Worm (Caenorhabditis elegans): Measurements from ENCODE around the gene srbc-2.

srbc-2 gene

DNA sequence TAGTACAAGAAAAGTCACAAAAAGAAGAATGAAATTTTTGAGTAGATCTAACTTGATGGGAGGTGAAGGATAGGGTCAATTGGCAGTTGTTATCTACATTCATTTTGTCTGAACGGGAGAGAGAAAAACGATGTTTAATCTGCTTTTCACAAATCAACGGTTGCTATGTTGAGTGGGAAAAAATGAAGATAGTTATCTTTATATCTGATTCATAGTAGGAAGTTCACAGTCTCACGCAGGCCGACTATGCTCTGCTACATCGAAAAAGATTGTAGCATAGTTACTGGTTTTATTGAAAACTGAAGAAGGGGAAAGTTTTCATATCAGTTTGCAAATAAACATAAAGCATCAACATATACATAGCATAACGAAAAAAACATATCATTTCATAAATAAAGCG lies 21.3 kb downstream of the srbc-2 start:
- TF ChIP-seq cog-1 (tag; optimal IDR thresholded peaks at IDR 0.05) (no peak), ztf-29 (GFP tag; IDR thresholded peaks at IDR 0.05) (no peak), T22C8.4 (GFP tag; IDR thresholded peaks at IDR 0.05) (no peak), tab-1 (GFP tag; IDR thresholded peaks at IDR 0.05) (no peak), ztf-23 (GFP tag; IDR thresholded peaks at IDR 0.05) (no peak), klf-2 (GFP tag; conservative IDR thresholded peaks at IDR 0.05) (no peak), med-1 (GFP tag; optimal IDR thresholded peaks at IDR 0.05; ENCODE audit: insufficient read depth) (no peak), ref-1 (GFP tag; conservative IDR thresholded peaks at IDR 0.05) (no peak), flt-1 (GFP tag; IDR thresholded peaks at IDR 0.05) (no peak)

DNA sequence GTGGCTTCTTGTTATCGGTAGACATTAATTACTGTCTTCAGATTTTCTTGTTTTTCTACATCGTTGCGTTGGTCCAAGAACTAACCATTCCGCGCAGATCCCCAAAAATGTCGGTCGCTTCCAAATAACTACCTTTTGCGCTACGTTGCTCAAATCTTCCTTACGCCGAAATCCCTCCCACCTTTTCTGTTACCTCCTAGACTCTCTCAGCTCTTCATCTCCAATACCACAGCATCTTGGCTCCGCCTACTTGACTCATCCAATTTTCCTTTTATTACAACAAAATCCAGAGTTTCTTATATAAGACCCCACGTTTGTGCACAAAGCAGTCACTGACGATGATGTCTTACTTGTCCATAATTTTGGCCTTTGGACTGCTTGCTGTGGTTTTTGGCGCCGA lies 23.9 kb downstream of the srbc-2 start, which contains the start of gene C17B7.12:
Gene C17B7.12 (plus strand): TSS at position 301 of the 400 bp plus-strand sequence.
- no peak for TF ChIP-seq cog-1 (tag; optimal IDR thresholded peaks at IDR 0.05)
- no peak for TF ChIP-seq ztf-29 (GFP tag; IDR thresholded peaks at IDR 0.05)
- TF ChIP-seq ztf-23 (GFP tag; IDR thresholded peaks at IDR 0.05): no peak
- no peak for TF ChIP-seq T22C8.4 (GFP tag; IDR thresholded peaks at IDR 0.05)
- TF ChIP-seq klf-2 (GFP tag; conservative IDR thresholded peaks at IDR 0.05): no peak
- no peak for TF ChIP-seq tab-1 (GFP tag; IDR thresholded peaks at IDR 0.05)
- TF ChIP-seq flt-1 (GFP tag; IDR thresholded peaks at IDR 0.05): no peak
- no peak for TF ChIP-seq ref-1 (GFP tag; conservative IDR thresholded peaks at IDR 0.05)
- TF ChIP-seq med-1 (GFP tag; optimal IDR thresholded peaks at IDR 0.05; ENCODE audit: insufficient read depth): no peak

DNA sequence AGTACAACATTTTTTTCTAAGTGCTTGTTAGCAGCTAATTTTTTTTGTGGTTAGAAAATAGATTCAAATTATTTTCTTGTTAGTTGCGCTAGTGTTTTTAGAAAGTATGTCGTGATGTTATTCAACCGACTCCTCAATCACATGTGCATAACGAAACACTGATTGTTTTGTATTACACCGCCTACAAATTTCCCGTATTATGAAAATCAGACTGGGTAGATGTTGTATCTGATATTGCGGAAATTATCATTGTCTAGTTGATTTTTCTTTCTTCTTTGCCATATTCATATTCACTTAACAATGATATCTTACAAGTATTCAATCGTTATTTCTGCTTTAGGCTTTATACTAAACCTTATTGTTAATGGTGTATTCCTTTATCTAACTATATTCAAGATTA lies 25.6 kb downstream of the srbc-2 start, which contains the start of gene str-63:
Gene str-63 (plus strand): TSS at position 301 of the 400 bp plus-strand sequence.
- TF ChIP-seq cog-1 (tag; optimal IDR thresholded peaks at IDR 0.05) (no peak), ztf-23 (GFP tag; IDR thresholded peaks at IDR 0.05) (no peak), flt-1 (GFP tag; IDR thresholded peaks at IDR 0.05) (no peak), ref-1 (GFP tag; conservative IDR thresholded peaks at IDR 0.05) (no peak), T22C8.4 (GFP tag; IDR thresholded peaks at IDR 0.05) (no peak), klf-2 (GFP tag; conservative IDR thresholded peaks at IDR 0.05) (no peak), ztf-29 (GFP tag; IDR thresholded peaks at IDR 0.05) (no peak), med-1 (GFP tag; optimal IDR thresholded peaks at IDR 0.05; ENCODE audit: insufficient read depth) (no peak), tab-1 (GFP tag; IDR thresholded peaks at IDR 0.05) (no peak)

DNA sequence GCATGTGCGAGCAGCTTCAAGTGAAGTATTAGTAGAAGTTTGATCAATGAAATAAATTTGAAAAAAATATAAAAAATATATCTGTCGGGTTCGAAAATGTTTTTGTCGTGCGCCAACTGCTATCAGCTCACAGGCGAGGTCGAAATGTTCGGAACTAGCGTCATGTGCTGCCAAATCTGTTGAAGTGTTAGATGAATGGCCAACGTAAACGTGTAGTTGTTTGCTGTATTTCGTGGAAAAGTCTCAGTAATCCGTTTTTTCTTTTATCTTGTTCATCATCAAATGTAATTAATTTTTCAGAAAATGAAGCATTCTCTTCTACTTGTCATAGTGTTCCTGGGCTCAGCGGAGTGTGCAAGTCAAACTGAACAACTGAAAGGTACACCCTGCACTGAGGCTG lies 27.0 kb downstream of the srbc-2 start, which contains the start of gene C17B7.15:
Gene C17B7.15 (plus strand): TSS at position 301 of the 400 bp plus-strand sequence.
- TF ChIP-seq ztf-29 (GFP tag; IDR thresholded peaks at IDR 0.05): no peak

DNA sequence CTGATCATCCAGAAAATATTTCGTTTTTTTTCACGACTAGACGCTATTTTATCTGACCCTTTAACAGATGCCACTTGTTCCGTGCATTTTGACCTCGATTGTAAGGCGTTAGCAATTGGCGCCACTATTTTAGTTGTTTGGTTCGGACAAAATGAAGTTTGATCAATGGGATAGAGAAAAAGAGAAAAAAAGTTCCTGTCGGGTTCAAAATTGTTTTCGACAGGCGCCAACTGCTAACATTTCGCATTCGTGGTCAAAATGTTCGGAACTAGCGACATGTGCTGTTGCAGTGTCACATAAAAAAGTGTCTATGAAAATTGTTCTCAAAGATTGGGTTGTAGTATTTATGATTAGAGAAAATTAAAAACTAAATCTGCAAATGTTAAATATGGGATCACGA lies 29.4 kb downstream of the srbc-2 start:
- TF ChIP-seq med-1 (GFP tag; optimal IDR thresholded peaks at IDR 0.05; ENCODE audit: insufficient read depth): no peak
- no peak for TF ChIP-seq ref-1 (GFP tag; conservative IDR thresholded peaks at IDR 0.05)
- no peak for TF ChIP-seq T22C8.4 (GFP tag; IDR thresholded peaks at IDR 0.05)

DNA sequence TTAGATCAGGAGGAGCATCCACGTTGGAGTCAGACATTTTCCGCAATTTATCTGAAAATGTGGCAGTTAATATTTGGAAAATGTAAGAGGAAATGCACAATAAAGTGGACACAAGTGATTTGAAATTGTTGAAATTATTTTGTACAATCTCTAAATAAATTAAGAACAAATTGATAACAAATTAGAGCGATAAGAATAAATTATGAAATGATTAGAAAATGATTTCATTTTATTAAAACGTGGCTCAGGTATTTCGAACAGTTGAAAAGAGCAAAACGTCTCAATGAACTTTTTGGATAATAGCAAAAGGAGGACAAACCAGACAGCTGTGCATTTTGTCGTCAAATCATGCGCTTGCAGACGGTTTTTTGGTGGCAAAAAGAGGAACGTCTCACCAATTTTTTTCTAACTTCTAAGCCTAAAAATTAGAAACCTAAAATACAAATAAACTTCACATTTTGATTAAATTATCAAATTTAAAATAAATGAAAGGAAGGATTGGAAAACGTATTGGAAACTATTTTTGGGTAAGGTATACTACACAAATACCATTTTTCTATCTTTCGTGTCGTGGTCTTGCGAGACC lies 30.3 kb downstream of the srbc-2 start, which contains the start of gene fbxa-65:
Gene fbxa-65 (minus strand): TSS at position 51 of the 586 bp plus-strand sequence.
- TF ChIP-seq tab-1 (GFP tag; IDR thresholded peaks at IDR 0.05) (no peak), T22C8.4 (GFP tag; IDR thresholded peaks at IDR 0.05) (no peak), ztf-29 (GFP tag; IDR thresholded peaks at IDR 0.05) (no peak), flt-1 (GFP tag; IDR thresholded peaks at IDR 0.05) (no peak), ref-1 (GFP tag; conservative IDR thresholded peaks at IDR 0.05) (no peak), cog-1 (tag; optimal IDR thresholded peaks at IDR 0.05) (no peak)

DNA sequence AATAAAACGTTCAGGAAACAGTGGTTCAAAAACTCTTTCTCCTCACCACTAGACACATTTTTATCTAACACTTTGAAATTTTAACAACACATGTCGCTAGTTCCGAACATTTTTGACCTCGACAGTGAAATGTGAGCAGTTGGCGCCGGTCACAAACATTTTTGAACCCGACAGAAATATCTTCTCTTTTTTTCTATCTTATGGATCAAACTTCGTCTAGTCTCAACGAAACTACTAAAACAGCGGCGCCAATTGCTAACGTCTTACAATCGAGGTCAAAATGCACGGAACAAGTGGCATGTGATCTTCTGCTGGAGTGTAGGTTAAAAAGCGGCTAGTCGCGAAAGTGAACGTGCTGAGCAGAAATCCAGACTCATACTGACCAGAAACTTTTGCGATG lies 32.9 kb downstream of the srbc-2 start:
- no peak for TF ChIP-seq ref-1 (GFP tag; conservative IDR thresholded peaks at IDR 0.05)
- TF ChIP-seq ztf-23 (GFP tag; IDR thresholded peaks at IDR 0.05): no peak
- TF ChIP-seq cog-1 (tag; optimal IDR thresholded peaks at IDR 0.05): no peak
- TF ChIP-seq ztf-29 (GFP tag; IDR thresholded peaks at IDR 0.05): no peak
- TF ChIP-seq klf-2 (GFP tag; conservative IDR thresholded peaks at IDR 0.05): no peak
- no peak for TF ChIP-seq tab-1 (GFP tag; IDR thresholded peaks at IDR 0.05)
- TF ChIP-seq flt-1 (GFP tag; IDR thresholded peaks at IDR 0.05): no peak
- no peak for TF ChIP-seq T22C8.4 (GFP tag; IDR thresholded peaks at IDR 0.05)
- TF ChIP-seq med-1 (GFP tag; optimal IDR thresholded peaks at IDR 0.05; ENCODE audit: insufficient read depth): no peak

DNA sequence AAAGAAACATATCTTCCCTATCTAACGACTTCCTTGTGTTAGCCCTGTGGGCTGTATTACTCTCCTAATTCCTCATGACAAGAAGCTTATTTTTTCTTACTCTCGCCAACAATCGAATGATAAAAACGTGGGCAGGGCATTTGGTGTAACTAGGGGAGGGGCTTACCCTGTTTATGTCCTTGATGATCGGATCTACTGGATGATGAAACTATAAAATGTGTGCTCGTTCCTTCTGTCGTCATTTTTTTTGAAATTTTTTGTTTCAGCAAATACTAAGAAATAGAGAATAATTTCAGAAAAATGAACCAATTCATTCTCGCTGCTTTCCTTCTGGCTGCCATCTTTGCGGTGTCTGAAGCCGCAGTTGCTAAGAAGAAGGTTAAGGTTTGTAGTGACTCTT lies 34.4 kb downstream of the srbc-2 start, which contains the start of gene C17B7.3:
Gene C17B7.3 (plus strand): TSS at position 301 of the 400 bp plus-strand sequence.
- TF ChIP-seq ztf-23 (GFP tag; IDR thresholded peaks at IDR 0.05) (no peak), ref-1 (GFP tag; conservative IDR thresholded peaks at IDR 0.05) (no peak), klf-2 (GFP tag; conservative IDR thresholded peaks at IDR 0.05) (no peak), cog-1 (tag; optimal IDR thresholded peaks at IDR 0.05) (no peak), tab-1 (GFP tag; IDR thresholded peaks at IDR 0.05) (no peak), T22C8.4 (GFP tag; IDR thresholded peaks at IDR 0.05) (no peak), ztf-29 (GFP tag; IDR thresholded peaks at IDR 0.05) (no peak), med-1 (GFP tag; optimal IDR thresholded peaks at IDR 0.05; ENCODE audit: insufficient read depth) (no peak), flt-1 (GFP tag; IDR thresholded peaks at IDR 0.05) (no peak)

DNA sequence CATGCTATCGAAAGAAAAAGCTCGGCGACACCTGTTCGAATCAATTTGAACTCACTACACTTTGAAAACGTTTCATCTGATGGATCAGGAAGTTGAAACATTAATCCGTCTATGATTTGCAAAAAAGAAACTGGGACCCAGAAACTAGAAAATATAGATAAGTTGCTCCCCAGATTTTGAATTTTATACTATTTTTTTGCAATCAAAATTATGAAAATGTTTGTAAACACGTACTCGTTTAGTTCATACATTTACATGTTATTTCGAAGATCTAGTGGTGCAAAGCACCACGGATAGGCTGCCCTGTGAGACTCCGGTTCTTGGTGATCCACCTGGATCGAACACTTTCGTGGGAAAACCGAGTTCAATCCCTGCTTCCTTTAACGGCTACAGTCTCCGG lies 35.0 kb downstream of the srbc-2 start, which contains the start of gene C17B7.10:
Gene C17B7.10 (minus strand): TSS at position 101 of the 400 bp plus-strand sequence.
- TF ChIP-seq flt-1 (GFP tag; IDR thresholded peaks at IDR 0.05) (no peak), ztf-29 (GFP tag; IDR thresholded peaks at IDR 0.05) (no peak), ref-1 (GFP tag; conservative IDR thresholded peaks at IDR 0.05) (no peak), ztf-23 (GFP tag; IDR thresholded peaks at IDR 0.05) (no peak), tab-1 (GFP tag; IDR thresholded peaks at IDR 0.05) (no peak), cog-1 (tag; optimal IDR thresholded peaks at IDR 0.05) (no peak), med-1 (GFP tag; optimal IDR thresholded peaks at IDR 0.05; ENCODE audit: insufficient read depth) (no peak), T22C8.4 (GFP tag; IDR thresholded peaks at IDR 0.05) (no peak), klf-2 (GFP tag; conservative IDR thresholded peaks at IDR 0.05) (no peak)

DNA sequence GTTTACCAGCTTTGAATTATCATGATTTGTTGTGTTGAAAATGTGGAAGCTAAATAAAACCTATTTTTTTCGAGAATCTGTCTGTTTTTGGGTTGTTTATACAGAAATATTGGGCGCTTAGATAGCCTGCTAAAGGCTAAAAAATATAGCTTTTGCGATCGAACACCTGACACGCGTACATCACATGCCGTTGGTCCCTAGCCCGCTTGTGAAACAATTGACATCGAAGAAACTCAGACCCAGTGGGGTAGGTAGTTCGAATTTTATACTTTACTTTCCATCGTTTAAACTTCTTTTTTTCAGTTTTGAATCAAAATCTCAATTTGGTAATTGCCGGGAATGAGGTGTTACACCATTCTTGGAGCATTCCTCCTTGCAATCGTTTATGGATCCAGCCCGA lies 37.9 kb downstream of the srbc-2 start, which contains the start of gene C17B7.4:
Gene C17B7.4 (plus strand): TSS at position 301 of the 400 bp plus-strand sequence.
- TF ChIP-seq cog-1 (tag; optimal IDR thresholded peaks at IDR 0.05) (no peak), T22C8.4 (GFP tag; IDR thresholded peaks at IDR 0.05) (no peak), ref-1 (GFP tag; conservative IDR thresholded peaks at IDR 0.05) (no peak), flt-1 (GFP tag; IDR thresholded peaks at IDR 0.05) (no peak), ztf-29 (GFP tag; IDR thresholded peaks at IDR 0.05) (no peak)
